Fruit fly (Drosophila melanogaster) whole organism, embryonic: ENCODE results near the gene armi.

Experiments
- Antp ChIP-seq: fragments of 200-800 bp; sonication (Bioruptor generic); optimal IDR thresholded peaks from 3 replicates; lab custom pipeline; 2016; ENCODE audit warnings: missing biosample characterization, missing genetic modification characterization
- Bdp1 ChIP-seq: fragments of 200-800 bp; sonication (Bioruptor generic); optimal IDR thresholded peaks from 3 replicates; lab custom pipeline; 2016; ENCODE audit warnings: missing biosample characterization, missing genetic modification characterization
- CG10209 ChIP-seq: fragments of 200-800 bp; sonication (Bioruptor generic); optimal IDR thresholded peaks from 3 replicates; lab custom pipeline; 2017; ENCODE audit warnings: missing biosample characterization, mild to moderate bottlenecking, missing genetic modification characterization, missing genetic modification reagents
- CG10366 ChIP-seq: fragments of 200-800 bp; sonication (Bioruptor generic); IDR thresholded peaks from 2 replicates; pipeline ENCODE4 v1.3.6; 2022; ENCODE audit warnings: missing biosample characterization, missing genetic modification characterization
- CG10431 ChIP-seq: fragments of 200-800 bp; sonication (Bioruptor generic); optimal IDR thresholded peaks from 3 replicates; lab custom pipeline; 2018; ENCODE audit warnings: missing biosample characterization, mild to moderate bottlenecking, missing genetic modification characterization
- CG10654 ChIP-seq: fragments of 200-800 bp; sonication (Bioruptor generic); optimal IDR thresholded peaks from 2 replicates; lab custom pipeline; 2016; ENCODE audit warnings: missing biosample characterization, missing genetic modification characterization
- CG11504 ChIP-seq: fragments of 200-800 bp; sonication (Bioruptor generic); optimal IDR thresholded peaks from 3 replicates; lab custom pipeline; 2019; ENCODE audit warnings: missing biosample characterization, mild to moderate bottlenecking, missing genetic modification characterization, moderate library complexity
- CG11696 ChIP-seq: fragments of 200-800 bp; sonication (Bioruptor generic); IDR thresholded peaks from 2 replicates; pipeline ENCODE4 v1.3.6; 2022; ENCODE audit warnings: missing biosample characterization, missing genetic modification characterization
- CG15073 ChIP-seq: fragments of 200-800 bp; sonication (Bioruptor generic); optimal IDR thresholded peaks from 2 replicates; lab custom pipeline; 2016; ENCODE audit warnings: missing biosample characterization, missing genetic modification characterization
- CG1602 ChIP-seq: fragments of 200-800 bp; sonication (Bioruptor generic); optimal IDR thresholded peaks from 3 replicates; lab custom pipeline; 2016; ENCODE audit warnings: missing biosample characterization, missing genetic modification characterization
- CG17328 ChIP-seq: fragments of 200-800 bp; sonication (Bioruptor generic); IDR thresholded peaks from 2 replicates; pipeline ENCODE4 v1.3.6; 2022; ENCODE audit warnings: missing biosample characterization, missing genetic modification characterization
- CG18262 ChIP-seq: fragments of 200-800 bp; optimal IDR thresholded peaks from 3 replicates; lab custom pipeline; 2019; ENCODE audit warnings: missing biosample characterization, mild to moderate bottlenecking, missing genetic modification characterization, moderate library complexity
- CG32772 ChIP-seq: fragments of 200-800 bp; sonication (Bioruptor generic); IDR thresholded peaks from 2 replicates; pipeline ENCODE4 v1.3.6; 2022; ENCODE audit warnings: missing biosample characterization, missing genetic modification characterization
- CG34224 ChIP-seq: fragments of 200-800 bp; sonication (Bioruptor generic); IDR thresholded peaks from 3 replicates; pipeline ENCODE4 v1.3.6; 2022; ENCODE audit warnings: missing biosample characterization, missing genetic modification characterization; ENCODE audit not compliant: partially characterized antibody
- CG43689 ChIP-seq: fragments of 200-800 bp; sonication (Bioruptor generic); IDR thresholded peaks from 2 replicates; pipeline ENCODE4 v1.3.6; 2022; ENCODE audit warnings: missing biosample characterization, missing genetic modification characterization
- CG4404 ChIP-seq: fragments of 200-800 bp; sonication (Bioruptor generic); IDR thresholded peaks from 2 replicates; pipeline ENCODE4 v1.3.6; 2022; ENCODE audit warnings: missing biosample characterization, missing genetic modification characterization
- CG4424 ChIP-seq: fragments of 200-800 bp; sonication (Bioruptor generic); optimal IDR thresholded peaks from 3 replicates; lab custom pipeline; 2016; ENCODE audit warnings: missing biosample characterization, missing genetic modification characterization
- CG4854 ChIP-seq: fragments of 200-800 bp; sonication (Bioruptor generic); optimal IDR thresholded peaks from 2 replicates; lab custom pipeline; 2016; ENCODE audit warnings: missing biosample characterization, missing genetic modification characterization, inconsistent platforms
- CG6689 ChIP-seq: fragments of 200-800 bp; sonication (Bioruptor generic); IDR thresholded peaks from 2 replicates; pipeline ENCODE4 v1.3.6; 2022; ENCODE audit warnings: missing biosample characterization, missing genetic modification characterization
- CG6791 ChIP-seq: fragments of 200-800 bp; sonication (Bioruptor generic); IDR thresholded peaks from 3 replicates; pipeline ENCODE4 v1.3.6; 2022; ENCODE audit warnings: missing biosample characterization, missing genetic modification characterization; ENCODE audit not compliant: partially characterized antibody
- CG6854 ChIP-seq: fragments of 200-800 bp; sonication (Bioruptor generic); optimal IDR thresholded peaks from 3 replicates; lab custom pipeline; 2017; ENCODE audit warnings: missing biosample characterization, mild to moderate bottlenecking, missing genetic modification characterization
- CG8944 ChIP-seq: fragments of 200-800 bp; sonication (Bioruptor generic); optimal IDR thresholded peaks from 3 replicates; lab custom pipeline; 2016; ENCODE audit warnings: missing biosample characterization, missing genetic modification characterization
- D19B ChIP-seq: fragments of 200-800 bp; sonication (Bioruptor generic); optimal IDR thresholded peaks from 2 replicates; lab custom pipeline; 2017; ENCODE audit warnings: missing biosample characterization, mild to moderate bottlenecking, missing genetic modification characterization
- Doc3 ChIP-seq: fragments of 200-800 bp; sonication (Bioruptor generic); IDR thresholded peaks from 3 replicates; pipeline ENCODE4 v1.3.6; 2022; ENCODE audit warnings: missing biosample characterization, missing genetic modification characterization; ENCODE audit not compliant: partially characterized antibody
- E2f2 ChIP-seq: fragments of 200-800 bp; sonication (Bioruptor generic); IDR thresholded peaks from 2 replicates; pipeline ENCODE4 v1.3.6; 2022; ENCODE audit warnings: missing biosample characterization, missing genetic modification characterization
- Gug ChIP-seq: fragments of 200-800 bp; sonication (Bioruptor generic); IDR thresholded peaks from 4 replicates; pipeline ENCODE4 v1.3.6; 2022; ENCODE audit warnings: missing biosample characterization, missing genetic modification characterization
- HLH4C ChIP-seq: fragments of 200-800 bp; sonication (Bioruptor generic); IDR thresholded peaks from 3 replicates; pipeline ENCODE4 v1.3.6; 2022; ENCODE audit warnings: missing biosample characterization, missing genetic modification characterization; ENCODE audit not compliant: partially characterized antibody
- Lpt ChIP-seq: fragments of >200 bp; optimal IDR thresholded peaks from 2 replicates; lab custom pipeline; 2018; ENCODE audit warnings: missing biosample characterization, missing genetic modification characterization
- Med ChIP-seq: fragments of 200-800 bp; sonication (Bioruptor generic); peaks from one replicate; lab custom pipeline; 2016; ENCODE audit warnings: missing biosample characterization, missing genetic modification characterization, mild to moderate bottlenecking, inconsistent platforms, moderate library complexity
- Myb ChIP-seq: fragments of 200-800 bp; sonication (Bioruptor generic); optimal IDR thresholded peaks from 2 replicates; lab custom pipeline; 2016; ENCODE audit warnings: missing biosample characterization, missing genetic modification characterization
- NK7.1 ChIP-seq: fragments of 200-800 bp; sonication (Bioruptor generic); optimal IDR thresholded peaks from 3 replicates; lab custom pipeline; 2016; ENCODE audit warnings: missing biosample characterization, missing genetic modification characterization
- Nf-YB ChIP-seq: fragments of 200-800 bp; sonication (Bioruptor generic); optimal IDR thresholded peaks from 3 replicates; lab custom pipeline; 2019; ENCODE audit warnings: missing biosample characterization, mild to moderate bottlenecking, missing genetic modification characterization, moderate library complexity
- Oaz ChIP-seq: fragments of 200-800 bp; sonication (Bioruptor generic); IDR thresholded peaks from 2 replicates; pipeline ENCODE4 v1.3.6; 2022; ENCODE audit warnings: missing biosample characterization, missing genetic modification characterization
- Rx ChIP-seq: fragments of 200-800 bp; sonication (Bioruptor generic); IDR thresholded peaks from 2 replicates; pipeline ENCODE4 v1.3.6; 2022; ENCODE audit warnings: missing biosample characterization, missing genetic modification characterization
- abd-A ChIP-seq: fragments of 200-800 bp; sonication (Bioruptor generic); optimal IDR thresholded peaks from 3 replicates; lab custom pipeline; 2019; ENCODE audit warnings: missing biosample characterization, mild to moderate bottlenecking, missing genetic modification characterization, moderate library complexity
- ato ChIP-seq: fragments of 200-800 bp; sonication (Bioruptor generic); IDR thresholded peaks from 2 replicates; pipeline ENCODE4 v1.3.6; 2022; ENCODE audit warnings: missing biosample characterization, missing genetic modification characterization; ENCODE audit not compliant: partially characterized antibody
- cas ChIP-seq: fragments of 200-800 bp; sonication (Bioruptor generic); IDR thresholded peaks from 2 replicates; pipeline ENCODE4 v1.3.6; 2022; ENCODE audit warnings: missing biosample characterization, missing genetic modification characterization
- ind ChIP-seq: fragments of 200-800 bp; sonication (Bioruptor generic); optimal IDR thresholded peaks from 3 replicates; lab custom pipeline; 2016; ENCODE audit warnings: missing biosample characterization, missing genetic modification characterization
- jigr1 ChIP-seq: fragments of 200-800 bp; sonication (Bioruptor generic); IDR thresholded peaks from 3 replicates; pipeline ENCODE4 v1.3.6; 2022; ENCODE audit warnings: missing biosample characterization, missing genetic modification characterization
- lmd ChIP-seq: fragments of 200-800 bp; sonication (Bioruptor generic); IDR thresholded peaks from 2 replicates; pipeline ENCODE4 v1.3.6; 2022; ENCODE audit warnings: missing biosample characterization, missing genetic modification characterization
- lola ChIP-seq, 3 experiments: fragments of >200 bp in 2 of 3; fragments of 200-800 bp in 1 of 3; sonication (Bioruptor generic) in 1 of 3; optimal IDR thresholded peaks; 2 replicates each; lab custom pipeline; 2017 to 2019; ENCODE audit warnings: missing biosample characterization in 3 of 3, missing genetic modification characterization in 3 of 3, mild to moderate bottlenecking in 1 of 3, moderate library complexity in 1 of 3
- nmo ChIP-seq: fragments of 200-800 bp; sonication (Bioruptor generic); optimal IDR thresholded peaks from 2 replicates; lab custom pipeline; 2018; ENCODE audit warnings: missing biosample characterization, mild to moderate bottlenecking, missing genetic modification characterization, moderate library complexity
- nom ChIP-seq: fragments of 200-800 bp; sonication (Bioruptor generic); optimal IDR thresholded peaks from 2 replicates; lab custom pipeline; 2017; ENCODE audit warnings: missing biosample characterization, missing genetic modification characterization, mild to moderate bottlenecking, moderate library complexity, missing genetic modification reagents
- pros ChIP-seq: fragments of 200-800 bp; sonication (Bioruptor generic); optimal IDR thresholded peaks from 3 replicates; lab custom pipeline; 2019; ENCODE audit warnings: missing biosample characterization, mild to moderate bottlenecking, missing genetic modification characterization, moderate library complexity
- rib ChIP-seq: fragments of 200-800 bp; sonication (Bioruptor generic); IDR thresholded peaks from 2 replicates; pipeline ENCODE4 v1.3.6; 2022; ENCODE audit warnings: missing biosample characterization, missing genetic modification characterization
- schlank ChIP-seq: fragments of 200-800 bp; sonication (Bioruptor generic); optimal IDR thresholded peaks from 2 replicates; lab custom pipeline; 2018; ENCODE audit warnings: missing biosample characterization, mild to moderate bottlenecking, missing genetic modification characterization
- seq ChIP-seq: fragments of 200-800 bp; sonication (Bioruptor generic); IDR thresholded peaks from 2 replicates; pipeline ENCODE4 v1.3.6; 2022; ENCODE audit warnings: missing biosample characterization, missing genetic modification characterization
- tap ChIP-seq: fragments of 200-800 bp; optimal IDR thresholded peaks from 3 replicates; lab custom pipeline; 2019; ENCODE audit warnings: missing biosample characterization, mild to moderate bottlenecking, missing genetic modification characterization, moderate library complexity
- vfl ChIP-seq: fragments of 200-800 bp; sonication (Bioruptor generic); optimal IDR thresholded peaks from 2 replicates; lab custom pipeline; 2016; ENCODE audit warnings: missing biosample characterization, missing genetic modification characterization
- vvl ChIP-seq: fragments of 200-800 bp; sonication (Bioruptor generic); IDR thresholded peaks from 2 replicates; pipeline ENCODE4 v1.3.6; 2022; ENCODE audit warnings: missing biosample characterization, missing genetic modification characterization
- yki ChIP-seq: fragments of >200 bp; optimal IDR thresholded peaks from 3 replicates; lab custom pipeline; 2018
- zfh2 ChIP-seq: fragments of 200-800 bp; sonication (Bioruptor generic); optimal IDR thresholded peaks from 2 replicates; lab custom pipeline; 2016; ENCODE audit warnings: missing biosample characterization, missing genetic modification characterization

Gene armi

DNA sequence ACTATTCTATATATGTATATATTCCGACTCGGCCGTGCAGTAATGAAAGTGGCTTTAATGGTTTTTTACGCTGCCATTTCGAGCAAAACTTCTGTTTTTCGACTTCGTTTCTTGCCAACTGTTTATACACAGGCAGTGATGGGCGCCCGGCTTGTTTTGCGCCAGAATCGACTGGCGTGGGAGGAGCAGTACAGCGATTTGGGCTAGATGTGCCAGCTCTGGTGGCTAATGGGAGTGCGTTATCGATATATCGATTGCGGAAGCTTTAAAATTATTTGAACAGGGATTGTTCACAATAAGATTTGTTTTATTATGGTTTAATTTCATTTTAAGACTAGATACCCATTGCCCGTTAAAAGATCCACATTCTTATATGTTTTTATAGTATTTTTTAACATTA lies 10.1 kb downstream of the armi start, which contains the start of gene CG14971 (continued):
- TF ChIP-seq Oaz (no peak), CG1602 (GFP tag; lab: Kevin White, UChicago) (peak; percentile 14), CG10366 (GFP tag; lab: Robert Waterston, UW) (no peak), CG6854 (no peak), zfh2 (GFP tag; lab: Kevin White, UChicago) (peak; percentile 59), nom (GFP tag; lab: Kevin White, UChicago) (no peak), lmd (GFP tag; lab: Robert Waterston, UW) (peak; percentile 48; the same call in 1 of the 2 replicates), Med (GFP tag; lab: Kevin White, UChicago) (peak; percentile 88), Gug (peak; percentile 34; the same call in 1 of the 4 replicates), CG32772 (GFP tag; lab: Robert Waterston, UW) (no peak), D19B (no peak), CG4404 (GFP tag; lab: Robert Waterston, UW) (no peak), jigr1 (no peak), schlank (tag; lab: Kevin White, UChicago) (no peak), yki (lab: Kevin White, UChicago) (no peak), tap (no peak), CG34224 (peak; percentile 77), abd-A (no peak), NK7.1 (GFP tag; lab: Kevin White, UChicago) (no peak), Rx (GFP tag; lab: Robert Waterston, UW) (no peak), Antp (GFP tag; lab: Kevin White, UChicago) (peak; percentile 53), CG18262 (tag; lab: Kevin White, UChicago) (no peak), seq (GFP tag; lab: Robert Waterston, UW) (no peak), CG10654 (no peak), vvl (peak; percentile 67), lola (GFP tag; optimal IDR thresholded peaks at IDR 0.05; lab: Kevin White, UChicago) (no peak), vfl (GFP tag; lab: Kevin White, UChicago) (peak; percentile 48), pros (GFP tag; lab: Kevin White, UChicago) (no peak), CG43689 (no peak), CG10431 (GFP tag; lab: Kevin White, UChicago) (no peak), Myb (GFP tag; lab: Kevin White, UChicago) (peak; percentile 67), CG10209 (no peak), CG8944 (peak; percentile 45), Doc3 (peak; percentile 76), CG6791 (GFP tag; lab: Robert Waterston, UW) (peak; percentile 85), CG15073 (GFP tag; lab: Kevin White, UChicago) (no peak), CG17328 (GFP tag; lab: Robert Waterston, UW) (peak; percentile 37; the same call in 1 of the 2 replicates), CG6689 (no peak), CG4424 (GFP tag; lab: Kevin White, UChicago) (no peak), CG4854 (GFP tag; lab: Kevin White, UChicago) (no peak), cas (GFP tag; lab: Robert Waterston, UW) (0 out of 2 replicates have a peak, but pooled peaks have one; percentile 18), Nf-YB (GFP tag; lab: Kevin White, UChicago) (no peak), ind (GFP tag; lab: Kevin White, UChicago) (no peak), rib (0 out of 2 replicates have a peak, but pooled peaks have one; percentile 18), CG11696 (GFP tag; lab: Robert Waterston, UW) (no peak), E2f2 (GFP tag; lab: Robert Waterston, UW) (peak; percentile 77), CG11504 (tag; lab: Kevin White, UChicago) (no peak), HLH4C (GFP tag; lab: Robert Waterston, UW) (peak; percentile 78), Lpt (GFP tag; lab: Kevin White, UChicago) (no peak), ato (peak; percentile 80), nmo (GFP tag; lab: Kevin White, UChicago) (peak; percentile 53), Bdp1 (no peak)
